Worm (Caenorhabditis elegans): ENCODE data around the gene ret-1.

ce11 chrV:14820314-14820713 lies 26.9 kb downstream of the ret-1 start:
- no peak for TF ChIP-seq him-1 (tag; optimal IDR thresholded peaks at IDR 0.05)
- no peak for TF ChIP-seq W03F9.2 (tag; optimal IDR thresholded peaks at IDR 0.05)
